Fruit fly (Drosophila melanogaster) whole organism, embryonic: ENCODE measurements around the gene CG14853.

Experiments used
- Antp ChIP-seq: fragments of 200-800 bp; sonication (Bioruptor generic); optimal IDR thresholded peaks from 3 replicates; lab custom pipeline; 2016; ENCODE audit warnings: missing biosample characterization, missing genetic modification characterization
- B-H2 ChIP-seq: fragments of 200-800 bp; sonication (Bioruptor generic); optimal IDR thresholded peaks from 2 replicates; lab custom pipeline; 2018; ENCODE audit warnings: missing biosample characterization, mild to moderate bottlenecking, missing genetic modification characterization
- Bteb2 ChIP-seq: fragments of 200-800 bp; sonication (Bioruptor generic); optimal IDR thresholded peaks from 2 replicates; lab custom pipeline; 2016; ENCODE audit warnings: missing biosample characterization, missing genetic modification characterization
- CG10209 ChIP-seq: fragments of 200-800 bp; sonication (Bioruptor generic); optimal IDR thresholded peaks from 3 replicates; lab custom pipeline; 2017; ENCODE audit warnings: missing biosample characterization, mild to moderate bottlenecking, missing genetic modification characterization, missing genetic modification reagents
- CG1024 ChIP-seq: fragments of 200-800 bp; sonication (Bioruptor generic); IDR thresholded peaks from 2 replicates; pipeline ENCODE4 v1.3.6; 2022; ENCODE audit warnings: missing biosample characterization, missing genetic modification characterization
- CG10543 ChIP-seq: fragments of 200-800 bp; sonication (Bioruptor generic); optimal IDR thresholded peaks from 3 replicates; lab custom pipeline; 2017; ENCODE audit warnings: missing biosample characterization, mild to moderate bottlenecking, missing genetic modification characterization, moderate library complexity
- CG11093 ChIP-seq: fragments of 200-800 bp; sonication (Bioruptor generic); IDR thresholded peaks from 3 replicates; pipeline ENCODE4 v1.3.6; 2022; ENCODE audit warnings: missing biosample characterization, missing genetic modification characterization
- CG11560 ChIP-seq: fragments of 200-800 bp; sonication (Bioruptor generic); IDR thresholded peaks from 3 replicates; pipeline ENCODE4 v1.3.6; 2022; ENCODE audit warnings: missing biosample characterization, missing genetic modification characterization
- CG12744 ChIP-seq: fragments of 200-800 bp; sonication (Bioruptor generic); optimal IDR thresholded peaks from 2 replicates; lab custom pipeline; 2016; ENCODE audit warnings: missing biosample characterization, missing genetic modification characterization
- CG15696 ChIP-seq: fragments of 200-800 bp; sonication (Bioruptor generic); optimal IDR thresholded peaks from 2 replicates; lab custom pipeline; 2019; ENCODE audit warnings: missing biosample characterization, mild to moderate bottlenecking, missing genetic modification characterization, moderate library complexity
- CG1603 ChIP-seq: fragments of 200-800 bp; sonication (Bioruptor generic); optimal IDR thresholded peaks from 2 replicates; lab custom pipeline; 2019; ENCODE audit warnings: missing biosample characterization, mild to moderate bottlenecking, missing genetic modification characterization, moderate library complexity
- CG18011 ChIP-seq: fragments of 200-800 bp; sonication (Bioruptor generic); optimal IDR thresholded peaks from 2 replicates; lab custom pipeline; 2017; ENCODE audit warnings: missing biosample characterization, missing genetic modification characterization, mild to moderate bottlenecking, moderate library complexity, missing genotype
- CG2875 ChIP-seq: fragments of 200-800 bp; sonication (Bioruptor generic); optimal IDR thresholded peaks from 2 replicates; lab custom pipeline; 2017; ENCODE audit warnings: missing biosample characterization, mild to moderate bottlenecking, missing genetic modification characterization, missing genetic modification reagents
- CG30403 ChIP-seq: fragments of 200-800 bp; sonication (Bioruptor generic); optimal IDR thresholded peaks from 3 replicates; lab custom pipeline; 2016; ENCODE audit warnings: missing biosample characterization, missing genetic modification characterization
- CG3065 ChIP-seq: fragments of 200-800 bp; sonication (Bioruptor generic); optimal IDR thresholded peaks from 2 replicates; lab custom pipeline; 2016; ENCODE audit warnings: missing biosample characterization, missing genetic modification characterization
- CG31365 ChIP-seq: fragments of 200-800 bp; sonication (Bioruptor generic); optimal IDR thresholded peaks from 2 replicates; lab custom pipeline; 2018; ENCODE audit warnings: missing biosample characterization, mild to moderate bottlenecking, missing genetic modification characterization
- CG31441 ChIP-seq: fragments of 200-800 bp; sonication (Bioruptor generic); IDR thresholded peaks from 2 replicates; pipeline ENCODE4 v1.3.6; 2022; ENCODE audit warnings: missing biosample characterization, missing genetic modification characterization
- CG3163 ChIP-seq: fragments of 200-800 bp; sonication (Bioruptor generic); optimal IDR thresholded peaks from 3 replicates; lab custom pipeline; 2016; ENCODE audit warnings: missing biosample characterization, missing genetic modification characterization
- CG4820 ChIP-seq: fragments of 200-800 bp; sonication (Bioruptor generic); optimal IDR thresholded peaks from 3 replicates; lab custom pipeline; 2016; ENCODE audit warnings: missing biosample characterization, missing genetic modification characterization
- CG6854 ChIP-seq: fragments of 200-800 bp; sonication (Bioruptor generic); optimal IDR thresholded peaks from 3 replicates; lab custom pipeline; 2017; ENCODE audit warnings: missing biosample characterization, mild to moderate bottlenecking, missing genetic modification characterization
- CG7271 ChIP-seq: fragments of 200-800 bp; sonication (Bioruptor generic); optimal IDR thresholded peaks from 2 replicates; lab custom pipeline; 2018; ENCODE audit warnings: missing biosample characterization, mild to moderate bottlenecking, missing genetic modification characterization, moderate library complexity
- CG7556 ChIP-seq: fragments of 200-800 bp; sonication (Bioruptor generic); optimal IDR thresholded peaks from 2 replicates; lab custom pipeline; 2017; ENCODE audit warnings: missing biosample characterization, mild to moderate bottlenecking, missing genetic modification characterization
- CG8281 ChIP-seq: fragments of 200-800 bp; sonication (Bioruptor generic); optimal IDR thresholded peaks from 2 replicates; lab custom pipeline; 2018; ENCODE audit warnings: missing biosample characterization, mild to moderate bottlenecking, missing genetic modification characterization, moderate library complexity
- CG9797 ChIP-seq: fragments of 200-800 bp; sonication (Bioruptor generic); optimal IDR thresholded peaks from 3 replicates; lab custom pipeline; 2018; ENCODE audit warnings: missing biosample characterization, mild to moderate bottlenecking, missing genetic modification characterization
- Deaf1 ChIP-seq: fragments of 200-800 bp; optimal IDR thresholded peaks from 3 replicates; lab custom pipeline; 2019; ENCODE audit warnings: missing biosample characterization, mild to moderate bottlenecking, missing genetic modification characterization, moderate library complexity
- Dfd ChIP-seq, 2 experiments: fragments of >200 bp; optimal IDR thresholded peaks; 2 replicates each; lab custom pipeline; 2017; ENCODE audit warnings: missing biosample characterization in 2 of 2, missing genetic modification characterization in 2 of 2
- Eip74EF ChIP-seq, 2 experiments: fragments of 200-800 bp in 1 of 2; fragments of >200 bp in 1 of 2; sonication (Bioruptor generic) in 1 of 2; optimal IDR thresholded peaks; 2 replicates each; lab custom pipeline; 2017 to 2019; ENCODE audit warnings: missing biosample characterization in 2 of 2, missing genetic modification characterization in 2 of 2, mild to moderate bottlenecking in 1 of 2, moderate library complexity in 1 of 2
- Hand ChIP-seq: fragments of 200-800 bp; sonication (Bioruptor generic); optimal IDR thresholded peaks from 2 replicates; lab custom pipeline; 2017; ENCODE audit warnings: mild to moderate bottlenecking, missing biosample characterization, missing genetic modification reagents, missing genetic modification characterization
- Sry-β ChIP-seq: fragments of 200-800 bp; sonication (Bioruptor generic); optimal IDR thresholded peaks from 2 replicates; lab custom pipeline; 2018; ENCODE audit warnings: missing biosample characterization, mild to moderate bottlenecking, missing genetic modification characterization, moderate library complexity
- Trl ChIP-seq, 3 experiments: fragments of >200 bp in 2 of 3; fragments of 200-800 bp in 1 of 3; sonication (Bioruptor generic) in 1 of 3; optimal IDR thresholded peaks; 2 replicates in 1 of 3; 3 replicates in 2 of 3; lab custom pipeline; 2016 to 2017; ENCODE audit warnings: missing biosample characterization in 1 of 3, missing genetic modification characterization in 1 of 3
- YL-1 ChIP-seq: fragments of 200-800 bp; sonication (Bioruptor generic); optimal IDR thresholded peaks from 3 replicates; lab custom pipeline; 2017; ENCODE audit warnings: missing biosample characterization, mild to moderate bottlenecking, missing genetic modification characterization
- ara ChIP-seq: fragments of 200-800 bp; sonication (Bioruptor generic); IDR thresholded peaks from 2 replicates; pipeline ENCODE4 v1.3.6; 2022; ENCODE audit warnings: missing biosample characterization, missing genetic modification characterization
- chm ChIP-seq: fragments of 200-800 bp; sonication (Bioruptor generic); IDR thresholded peaks from 2 replicates; pipeline ENCODE4 v1.3.6; 2022; ENCODE audit warnings: missing biosample characterization, missing genetic modification characterization
- dm ChIP-seq: fragments of 200-800 bp; sonication (Bioruptor generic); optimal IDR thresholded peaks from 3 replicates; lab custom pipeline; 2016; ENCODE audit warnings: missing biosample characterization, missing genetic modification characterization
- eve ChIP-seq, 2 experiments: fragments of >200 bp; optimal IDR thresholded peaks; 2 replicates each; lab custom pipeline; 2017; ENCODE audit warnings: missing biosample characterization in 2 of 2, missing genetic modification characterization in 2 of 2
- her ChIP-seq: fragments of 200-800 bp; sonication (Bioruptor generic); optimal IDR thresholded peaks from 2 replicates; lab custom pipeline; 2016; ENCODE audit warnings: missing biosample characterization, missing genetic modification characterization
- prd ChIP-seq, 3 experiments: fragments of >200 bp in 2 of 3; fragments of 200-800 bp in 1 of 3; sonication (Bioruptor generic) in 1 of 3; optimal IDR thresholded peaks in 2 of 3; IDR thresholded peaks in 1 of 3; 2 replicates in 2 of 3; 3 replicates in 1 of 3; pipeline versions ENCODE4 v1.3.6 to Lab custom; 2017 to 2022; ENCODE audit warnings: missing biosample characterization in 1 of 3, missing genetic modification characterization in 1 of 3
- pros ChIP-seq: fragments of 200-800 bp; sonication (Bioruptor generic); optimal IDR thresholded peaks from 3 replicates; lab custom pipeline; 2019; ENCODE audit warnings: missing biosample characterization, mild to moderate bottlenecking, missing genetic modification characterization, moderate library complexity
- pzg ChIP-seq: fragments of 200-800 bp; sonication (Bioruptor generic); optimal IDR thresholded peaks from 3 replicates; lab custom pipeline; 2018; ENCODE audit warnings: missing biosample characterization, mild to moderate bottlenecking, missing genetic modification characterization, moderate library complexity
- row ChIP-seq: fragments of 200-800 bp; sonication (Bioruptor generic); IDR thresholded peaks from 3 replicates; pipeline ENCODE4 v1.3.6; 2022; ENCODE audit warnings: missing biosample characterization, missing genetic modification characterization
- run ChIP-seq: fragments of 200-800 bp; sonication (Bioruptor generic); optimal IDR thresholded peaks from 3 replicates; lab custom pipeline; 2018; ENCODE audit warnings: missing biosample characterization, mild to moderate bottlenecking, missing genetic modification characterization
- sd ChIP-seq: fragments of 200-800 bp; sonication (Bioruptor generic); optimal IDR thresholded peaks from 3 replicates; lab custom pipeline; 2018; ENCODE audit warnings: missing biosample characterization, mild to moderate bottlenecking, missing genetic modification characterization, moderate library complexity
- sens ChIP-seq: fragments of 200-800 bp; sonication (Bioruptor generic); peaks from one replicate; lab custom pipeline; 2016; ENCODE audit warnings: missing biosample characterization, missing genetic modification characterization
- shn ChIP-seq: fragments of 200-800 bp; sonication (Bioruptor generic); optimal IDR thresholded peaks from 3 replicates; lab custom pipeline; 2016; ENCODE audit warnings: missing biosample characterization, missing genetic modification characterization
- sna ChIP-seq: fragments of 200-800 bp; sonication (Bioruptor generic); IDR thresholded peaks from 2 replicates; pipeline ENCODE4 v1.3.6; 2022; ENCODE audit warnings: missing biosample characterization, missing genetic modification characterization; ENCODE audit not compliant: partially characterized antibody
- trem ChIP-seq: fragments of 200-800 bp; optimal IDR thresholded peaks from 3 replicates; lab custom pipeline; 2019; ENCODE audit warnings: missing biosample characterization, mild to moderate bottlenecking, missing genetic modification characterization, moderate library complexity
- tx ChIP-seq: fragments of 200-800 bp; sonication (Bioruptor generic); optimal IDR thresholded peaks from 2 replicates; lab custom pipeline; 2016; ENCODE audit warnings: missing biosample characterization, missing genetic modification characterization
- unpg ChIP-seq: fragments of 200-800 bp; sonication (Bioruptor generic); optimal IDR thresholded peaks from 3 replicates; lab custom pipeline; 2018; ENCODE audit warnings: missing biosample characterization, mild to moderate bottlenecking, missing genetic modification characterization, moderate library complexity
- vnd ChIP-seq: fragments of 200-800 bp; sonication (Bioruptor generic); IDR thresholded peaks from 3 replicates; pipeline ENCODE4 v1.3.6; 2022; ENCODE audit warnings: missing biosample characterization, missing genetic modification characterization; ENCODE audit not compliant: partially characterized antibody

CG14853 gene

dm6 chr3R:14577803-14578493, 31.5 kb upstream of the CG14853 start (continued):
- TF ChIP-seq CG31365 (tag; lab: Kevin White, UChicago): no peak
- TF ChIP-seq sd (tag; lab: Kevin White, UChicago): no peak
- TF ChIP-seq sna (GFP tag; lab: Robert Waterston, UW): no peak
- TF ChIP-seq Sry-β (GFP tag; lab: Kevin White, UChicago): no peak
- TF ChIP-seq trem (tag; lab: Kevin White, UChicago): no peak
- TF ChIP-seq CG6854 (GFP tag; lab: Kevin White, UChicago): no peak
- peak; percentile 39 for TF ChIP-seq unpg (GFP tag; lab: Kevin White, UChicago)
- no peak for TF ChIP-seq CG3065 (GFP tag; lab: Kevin White, UChicago)
- TF ChIP-seq CG3163 (GFP tag; lab: Kevin White, UChicago): no peak
- TF ChIP-seq CG11093 (GFP tag; lab: Robert Waterston, UW): no peak
- no peak for TF ChIP-seq CG10209
- TF ChIP-seq ara (GFP tag; lab: Robert Waterston, UW): no peak
- TF ChIP-seq row (GFP tag; lab: Robert Waterston, UW): peak; percentile 28; the same call in 2 of the 3 replicates
- no peak for TF ChIP-seq shn
- TF ChIP-seq pzg (GFP tag; lab: Kevin White, UChicago): no peak
- TF ChIP-seq Antp: no peak
- TF ChIP-seq YL-1 (GFP tag; lab: Kevin White, UChicago): no peak
- no peak for TF ChIP-seq CG18011 (GFP tag; lab: Kevin White, UChicago)
- TF ChIP-seq CG31441 (GFP tag; lab: Robert Waterston, UW): peak; percentile 46; the same call in 1 of the 2 replicates
- peak in 1 of 2 experiments; percentile 54 for TF ChIP-seq Dfd (GFP tag; optimal IDR thresholded peaks at IDR 0.05; lab: Kevin White, UChicago)
- no peak for TF ChIP-seq CG12744
- TF ChIP-seq CG7556 (GFP tag; lab: Kevin White, UChicago): no peak
- TF ChIP-seq CG30403 (GFP tag; lab: Kevin White, UChicago): peak; percentile 3
- TF ChIP-seq CG15696: no peak
- no peak for TF ChIP-seq eve (GFP tag; optimal IDR thresholded peaks at IDR 0.05; lab: Kevin White, UChicago)
- TF ChIP-seq Hand (GFP tag; lab: Kevin White, UChicago): no peak
- no peak for TF ChIP-seq dm (GFP tag; lab: Kevin White, UChicago)
- TF ChIP-seq B-H2 (GFP tag; lab: Kevin White, UChicago): no peak
- TF ChIP-seq CG7271 (tag; lab: Kevin White, UChicago): no peak
- TF ChIP-seq CG1603 (tag; lab: Kevin White, UChicago): no peak
- TF ChIP-seq CG2875 (GFP tag; lab: Kevin White, UChicago): no peak
- no peak for TF ChIP-seq CG1024 (GFP tag; lab: Robert Waterston, UW)
- no peak for TF ChIP-seq CG10543 (GFP tag; lab: Kevin White, UChicago)
- no peak for TF ChIP-seq CG11560 (tag; lab: Robert Waterston, UW)
- no peak for TF ChIP-seq chm (GFP tag; lab: Robert Waterston, UW)
- TF ChIP-seq vnd (GFP tag; lab: Robert Waterston, UW): no peak
- TF ChIP-seq CG4820 (GFP tag; lab: Kevin White, UChicago): no peak
- no peak for TF ChIP-seq Deaf1 (tag; lab: Kevin White, UChicago)
- TF ChIP-seq Eip74EF (GFP tag; optimal IDR thresholded peaks at IDR 0.05; lab: Kevin White, UChicago): peak in 1 of 2 experiments; percentile 18
- TF ChIP-seq CG8281 (tag; lab: Kevin White, UChicago): no peak
- TF ChIP-seq Bteb2 (GFP tag; lab: Kevin White, UChicago): no peak
- TF ChIP-seq prd (optimal IDR thresholded peaks at IDR 0.05; lab: Kevin White, UChicago): no peak
- TF ChIP-seq prd (GFP tag; IDR thresholded peaks at IDR 0.05; lab: Robert Waterston, UW): no peak
- TF ChIP-seq Trl (optimal IDR thresholded peaks at IDR 0.05; lab: Kevin White, UChicago): no peak
- TF ChIP-seq Trl (GFP tag; optimal IDR thresholded peaks at IDR 0.05; lab: Kevin White, UChicago): no peak
- no peak for TF ChIP-seq her
- TF ChIP-seq pros (GFP tag; lab: Kevin White, UChicago): no peak
- TF ChIP-seq run (tag; lab: Kevin White, UChicago): no peak
- no peak for TF ChIP-seq tx (GFP tag; lab: Kevin White, UChicago)
- TF ChIP-seq sens (GFP tag; lab: Kevin White, UChicago): peak; percentile 61
- no peak for TF ChIP-seq CG9797 (GFP tag; lab: Kevin White, UChicago)
